Worm (Caenorhabditis elegans): ENCODE results near the gene unc-85.

ce11 chrII:4727769-4728168, 25.9 kb downstream of the unc-85 start, which contains the start of gene ttr-41:
- TF ChIP-seq hmbx-1 (tag; optimal IDR thresholded peaks at IDR 0.05) (no peak), ama-1 (optimal IDR thresholded peaks at IDR 0.05) (no peak), F13C5.2 (tag; optimal IDR thresholded peaks at IDR 0.05) (no peak), tra-4 (tag; optimal IDR thresholded peaks at IDR 0.05) (no peak), tbx-37 (GFP tag; conservative IDR thresholded peaks at IDR 0.05) (no peak), B0310.2 (tag; optimal IDR thresholded peaks at IDR 0.05) (no peak), flt-1 (GFP tag; IDR thresholded peaks at IDR 0.05) (no peak), sea-1 (GFP tag; conservative IDR thresholded peaks at IDR 0.05) (no peak), ceh-36 (tag; optimal IDR thresholded peaks at IDR 0.05) (no peak), hnd-1 (tag; optimal IDR thresholded peaks at IDR 0.05) (no peak), ets-7 (tag; optimal IDR thresholded peaks at IDR 0.05) (no peak), aly-1 (tag; optimal IDR thresholded peaks at IDR 0.05) (no peak), ceh-13 (GFP tag; optimal IDR thresholded peaks at IDR 0.05) (no peak), scrt-1 (GFP tag; IDR thresholded peaks at IDR 0.05) (no peak)
